Worm (Caenorhabditis elegans) whole organism, L2 larva: ENCODE measurements around the gene klp-11.

Experiments used
- ama-1 ChIP-seq: fragments of 150-350 bp; optimal IDR thresholded peaks from 2 replicates; lab custom pipeline; 2018; ENCODE audit warnings: inconsistent platforms
- ceh-16 ChIP-seq: fragments of 150-350 bp; optimal IDR thresholded peaks from 2 replicates; lab custom pipeline; 2014; ENCODE audit warnings: missing biosample characterization, missing genetic modification characterization
- fos-1 ChIP-seq: fragments of 150-350 bp; optimal IDR thresholded peaks from 2 replicates; lab custom pipeline; 2014; ENCODE audit warnings: missing biosample characterization, missing genetic modification characterization
- nhr-11 ChIP-seq: fragments of 150-350 bp; optimal IDR thresholded peaks from 2 replicates; lab custom pipeline; 2014; ENCODE audit warnings: missing biosample characterization, missing genetic modification characterization
- nhr-129 ChIP-seq: fragments of 150-350 bp; optimal IDR thresholded peaks from 2 replicates; lab custom pipeline; 2014; ENCODE audit warnings: missing biosample characterization, missing genetic modification characterization
- nhr-23 ChIP-seq: fragments of 150-350 bp; optimal IDR thresholded peaks from 2 replicates; lab custom pipeline; 2014; ENCODE audit warnings: missing biosample characterization, missing genetic modification reagents, missing genetic modification characterization
- unc-39 ChIP-seq: fragments of 150-350 bp; optimal IDR thresholded peaks from 2 replicates; lab custom pipeline; 2014; ENCODE audit warnings: missing biosample characterization, missing genetic modification characterization
- unc-62 ChIP-seq: fragments of 150-350 bp; optimal IDR thresholded peaks from 2 replicates; lab custom pipeline; 2014; ENCODE audit warnings: missing biosample characterization, missing genetic modification reagents, missing genetic modification characterization
- ztf-11 ChIP-seq: sonication (generic microtip); optimal IDR thresholded peaks from 2 replicates; lab custom pipeline; 2017; ENCODE audit warnings: missing biosample characterization, missing genetic modification characterization

DNA sequence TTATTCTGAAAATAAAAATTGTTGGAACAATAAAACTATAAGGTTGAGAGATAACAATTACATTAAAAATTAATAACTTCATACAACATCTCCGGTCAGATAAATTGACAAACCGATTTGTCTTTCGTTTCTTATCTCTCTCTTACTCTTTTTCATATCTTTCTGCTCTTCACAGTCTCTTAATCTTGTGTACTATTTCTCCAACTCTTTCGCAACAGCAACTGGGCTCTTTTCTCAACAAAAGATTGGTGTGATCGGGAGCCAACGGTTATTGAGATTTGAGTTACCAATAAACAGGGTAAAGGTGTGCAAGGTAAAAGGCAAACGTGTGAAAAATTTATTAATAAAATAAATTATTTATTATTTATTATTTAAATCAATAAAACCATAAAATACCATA, 24.8 kb upstream of the klp-11 start, which contains the start of gene C33D9.8:
- no peak for TF ChIP-seq nhr-129 (tag; lab: Kevin White, UChicago)
- TF ChIP-seq fos-1 = no peak
- no peak for TF ChIP-seq ztf-11
- TF ChIP-seq nhr-11 (tag; lab: Kevin White, UChicago) = no peak
- TF ChIP-seq ceh-16 (tag; lab: Kevin White, UChicago) = no peak
- TF ChIP-seq ama-1 (lab: Kevin White, UChicago) = no peak
- TF ChIP-seq unc-62 (GFP tag; lab: Kevin White, UChicago) = no peak
- no peak for TF ChIP-seq unc-39
- TF ChIP-seq nhr-23 (tag; lab: Kevin White, UChicago) = no peak
